Worm (Caenorhabditis elegans) whole organism, mixed stage, embryonic: ENCODE measurements around the gene C06E2.9.

Experiments
- M03D4.4 ChIP-seq: sonication (generic microtip); optimal IDR thresholded peaks from 2 replicates; lab custom pipeline; 2017; ENCODE audit warnings: mild to moderate bottlenecking, missing genetic modification characterization, missing compliant biosample characterization
- bed-3 ChIP-seq: fragments of 200-800 bp; sonication (Bioruptor generic); optimal IDR thresholded peaks from 3 replicates; lab custom pipeline; 2018; ENCODE audit warnings: mild to moderate bottlenecking, missing genetic modification characterization, moderate library complexity, missing compliant biosample characterization
- blmp-1 ChIP-seq: fragments of 150-350 bp; optimal IDR thresholded peaks from 2 replicates; lab custom pipeline; 2014; ENCODE audit warnings: missing biosample characterization, missing genetic modification characterization
- ceh-39 ChIP-seq: fragments of 150-350 bp; optimal IDR thresholded peaks from 2 replicates; lab custom pipeline; 2014; ENCODE audit warnings: missing biosample characterization, missing genetic modification characterization
- ceh-43 ChIP-seq: fragments of 200-800 bp; sonication (Bioruptor generic); optimal IDR thresholded peaks from 2 replicates; lab custom pipeline; 2018; ENCODE audit warnings: mild to moderate bottlenecking, missing genetic modification characterization, moderate library complexity, missing compliant biosample characterization
- ceh-83 ChIP-seq: fragments of 200-800 bp; sonication (Bioruptor generic); optimal IDR thresholded peaks from 2 replicates; lab custom pipeline; 2018; ENCODE audit warnings: mild to moderate bottlenecking, missing genetic modification characterization, missing compliant biosample characterization
- cnd-1 ChIP-seq: fragments of 200-800 bp; sonication (Bioruptor generic); optimal IDR thresholded peaks from 2 replicates; lab custom pipeline; 2018; ENCODE audit warnings: mild to moderate bottlenecking, missing genetic modification characterization, missing compliant biosample characterization
- elt-1 ChIP-seq: sonication (generic microtip); optimal IDR thresholded peaks from 2 replicates; lab custom pipeline; 2017; ENCODE audit warnings: missing genetic modification characterization, mild to moderate bottlenecking, missing compliant biosample characterization, antibody characterized with exemption, moderate library complexity, borderline replicate concordance; ENCODE audit not compliant: insufficient read depth
- elt-3 ChIP-seq: fragments of 150-350 bp; optimal IDR thresholded peaks from 2 replicates; lab custom pipeline; 2014; ENCODE audit warnings: missing biosample characterization, missing genetic modification characterization
- ham-2 ChIP-seq: fragments of 200-800 bp; sonication (Bioruptor generic); optimal IDR thresholded peaks from 2 replicates; lab custom pipeline; 2018; ENCODE audit warnings: mild to moderate bottlenecking, missing genetic modification characterization, missing compliant biosample characterization
- hlh-1 ChIP-seq: fragments of 150-350 bp; optimal IDR thresholded peaks from 2 replicates; lab custom pipeline; 2014; ENCODE audit warnings: missing biosample characterization, missing genetic modification reagents, missing genetic modification characterization
- lin-13 ChIP-seq: fragments of 150-350 bp; optimal IDR thresholded peaks from 2 replicates; lab custom pipeline; 2014; ENCODE audit warnings: missing biosample characterization, missing genetic modification characterization
- lin-32 ChIP-seq: fragments of 200-800 bp; sonication (Bioruptor generic); optimal IDR thresholded peaks from 2 replicates; lab custom pipeline; 2018; ENCODE audit warnings: mild to moderate bottlenecking, missing genetic modification characterization, missing compliant biosample characterization
- lsy-2 ChIP-seq: fragments of 150-350 bp; optimal IDR thresholded peaks from 2 replicates; lab custom pipeline; 2014; ENCODE audit warnings: missing biosample characterization, missing genetic modification characterization
- mab-5 ChIP-seq: fragments of 150-350 bp; optimal IDR thresholded peaks from 2 replicates; lab custom pipeline; 2014; ENCODE audit warnings: missing biosample characterization, missing genetic modification characterization
- mls-2 ChIP-seq: sonication (generic microtip); optimal IDR thresholded peaks from 2 replicates; lab custom pipeline; 2016; ENCODE audit warnings: mild to moderate bottlenecking, missing genetic modification characterization, moderate library complexity, missing compliant biosample characterization
- nhr-12 ChIP-seq: fragments of 150-350 bp; optimal IDR thresholded peaks from 2 replicates; lab custom pipeline; 2014; ENCODE audit warnings: missing biosample characterization, missing genetic modification characterization
- nhr-2 ChIP-seq: fragments of 150-350 bp; optimal IDR thresholded peaks from 2 replicates; lab custom pipeline; 2014; ENCODE audit warnings: missing biosample characterization, missing genetic modification characterization
- nhr-237 ChIP-seq: fragments of 150-350 bp; optimal IDR thresholded peaks from 2 replicates; lab custom pipeline; 2014; ENCODE audit warnings: missing biosample characterization, missing genetic modification characterization
- nhr-28 ChIP-seq: fragments of 150-350 bp; optimal IDR thresholded peaks from 2 replicates; lab custom pipeline; 2014; ENCODE audit warnings: missing biosample characterization, missing genetic modification characterization
- nhr-76 ChIP-seq: sonication (generic microtip); optimal IDR thresholded peaks from 2 replicates; lab custom pipeline; 2017; ENCODE audit warnings: missing biosample characterization, missing genetic modification characterization
- pha-4 ChIP-seq: fragments of 150-350 bp; optimal IDR thresholded peaks from 2 replicates; lab custom pipeline; 2018; ENCODE audit warnings: missing biosample characterization, missing genetic modification reagents, missing genetic modification characterization
- sptf-1 ChIP-seq: sonication (generic microtip); optimal IDR thresholded peaks from 2 replicates; lab custom pipeline; 2017; ENCODE audit warnings: mild to moderate bottlenecking, missing genetic modification characterization, moderate library complexity, missing compliant biosample characterization
- tbx-8 ChIP-seq: fragments of 200-800 bp; sonication (Bioruptor generic); optimal IDR thresholded peaks from 2 replicates; lab custom pipeline; 2018; ENCODE audit warnings: mild to moderate bottlenecking, missing genetic modification characterization, moderate library complexity, missing compliant biosample characterization
- unc-120 ChIP-seq: sonication (generic microtip); optimal IDR thresholded peaks from 2 replicates; lab custom pipeline; 2017; ENCODE audit warnings: missing genetic modification characterization, missing compliant biosample characterization; ENCODE audit not compliant: poor library complexity, severe bottlenecking
- unc-39 ChIP-seq: fragments of 150-350 bp; optimal IDR thresholded peaks from 2 replicates; lab custom pipeline; 2014; ENCODE audit warnings: missing biosample characterization, missing genetic modification characterization
- unc-62 ChIP-seq: fragments of 150-350 bp; optimal IDR thresholded peaks from 2 replicates; lab custom pipeline; 2014; ENCODE audit warnings: missing biosample characterization, missing genetic modification reagents, missing genetic modification characterization
- zip-8 ChIP-seq: fragments of 150-350 bp; optimal IDR thresholded peaks from 2 replicates; lab custom pipeline; 2014; ENCODE audit warnings: missing biosample characterization, missing genetic modification characterization
- ztf-11 ChIP-seq: fragments of 150-350 bp; optimal IDR thresholded peaks from 2 replicates; lab custom pipeline; 2014; ENCODE audit warnings: missing biosample characterization, missing genetic modification characterization

The C06E2.9 gene

DNA sequence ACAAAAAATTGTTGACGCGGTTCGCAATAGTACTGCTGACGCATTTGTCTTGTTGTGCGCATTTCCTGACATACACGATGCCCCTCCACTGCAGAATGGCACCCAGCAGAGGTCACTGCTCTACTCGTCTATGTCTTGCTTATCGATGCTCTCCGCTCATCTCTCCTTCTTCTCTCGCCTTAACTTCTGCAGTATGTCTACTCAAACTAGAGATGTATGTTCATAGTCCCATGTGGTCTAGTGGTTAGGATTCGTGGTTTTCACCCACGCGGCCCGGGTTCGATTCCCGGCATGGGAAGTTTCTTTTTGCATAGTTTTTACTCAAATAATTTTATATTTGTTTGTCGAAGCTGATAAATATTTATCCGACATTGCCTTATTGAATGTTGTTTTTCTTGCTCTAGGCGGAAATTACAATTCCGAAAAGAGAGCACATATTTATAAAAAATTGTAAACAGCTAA lies 25.1 kb upstream of the C06E2.9 start, which contains the start of gene C28G1.2 (continued):
- peak; percentile 94 for TF ChIP-seq ceh-43 (GFP tag; lab: Kevin White, UChicago)
- peak; percentile 89 for TF ChIP-seq nhr-237 (tag; lab: Kevin White, UChicago)
- peak; percentile 99 for TF ChIP-seq mls-2

DNA sequence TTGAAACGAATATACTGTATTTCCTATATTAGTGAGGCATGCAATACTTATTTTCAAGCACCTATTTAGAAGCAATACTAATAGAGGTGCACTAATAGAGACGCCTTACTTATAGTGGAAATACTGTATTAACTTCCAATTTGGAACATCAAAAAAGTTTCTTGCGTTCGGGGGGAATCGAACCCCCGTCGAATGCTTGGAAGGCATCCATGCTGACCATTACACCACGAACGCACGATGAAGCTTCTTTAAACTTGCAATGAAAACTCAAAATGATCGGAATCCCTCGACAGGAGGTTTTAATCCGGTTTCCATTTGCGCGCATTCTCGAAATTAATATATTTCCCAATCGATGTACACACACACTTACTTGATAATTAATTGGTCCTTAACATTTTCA lies 22.9 kb upstream of the C06E2.9 start:
- TF ChIP-seq lin-32 (GFP tag; lab: Kevin White, UChicago) (no peak), nhr-12 (tag; lab: Kevin White, UChicago) (no peak), mab-5 (tag; lab: Kevin White, UChicago) (no peak), pha-4 (tag; lab: Kevin White, UChicago) (no peak), elt-1 (tag; lab: Kevin White, UChicago) (no peak), lsy-2 (tag; lab: Kevin White, UChicago) (no peak), unc-39 (no peak), cnd-1 (no peak), hlh-1 (no peak), sptf-1 (tag; lab: Kevin White, UChicago) (no peak), zip-8 (tag; lab: Kevin White, UChicago) (no peak), M03D4.4 (tag; lab: Kevin White, UChicago) (no peak)

DNA sequence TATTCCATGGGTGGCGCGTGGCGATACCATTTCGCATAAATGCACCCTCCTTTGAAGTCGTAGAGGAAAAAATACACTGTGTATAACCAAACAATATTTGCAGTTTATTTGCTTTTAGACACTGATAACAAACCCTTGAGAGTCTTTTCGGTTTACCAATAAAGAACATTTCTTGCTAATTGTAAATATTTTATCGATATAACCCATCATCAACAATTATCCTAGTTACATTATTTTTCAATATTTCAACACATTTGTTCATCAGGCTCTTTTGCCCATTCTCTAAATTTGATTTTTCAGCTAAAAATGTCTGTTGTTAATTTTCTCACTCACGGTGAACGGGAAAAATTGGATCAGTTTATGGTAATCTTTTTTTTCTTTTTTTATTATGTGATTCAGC lies 17.1 kb upstream of the C06E2.9 start, which contains the start of gene ubc-23:
Gene ubc-23, plus strand, starts transcription at position 301 of the 400 bp plus-strand sequence.
- TF ChIP-seq hlh-1 (no peak), ceh-43 (GFP tag; lab: Kevin White, UChicago) (no peak), blmp-1 (tag; lab: Kevin White, UChicago) (no peak), ham-2 (GFP tag; lab: Kevin White, UChicago) (no peak), mab-5 (tag; lab: Kevin White, UChicago) (no peak), lin-32 (GFP tag; lab: Kevin White, UChicago) (no peak), elt-1 (tag; lab: Kevin White, UChicago) (no peak), ceh-39 (tag; lab: Kevin White, UChicago) (no peak), unc-120 (no peak), bed-3 (GFP tag; lab: Kevin White, UChicago) (no peak), elt-3 (no peak), nhr-2 (tag; lab: Kevin White, UChicago) (no peak), ceh-83 (GFP tag; lab: Kevin White, UChicago) (no peak), zip-8 (tag; lab: Kevin White, UChicago) (no peak), cnd-1 (no peak), unc-62 (no peak)

DNA sequence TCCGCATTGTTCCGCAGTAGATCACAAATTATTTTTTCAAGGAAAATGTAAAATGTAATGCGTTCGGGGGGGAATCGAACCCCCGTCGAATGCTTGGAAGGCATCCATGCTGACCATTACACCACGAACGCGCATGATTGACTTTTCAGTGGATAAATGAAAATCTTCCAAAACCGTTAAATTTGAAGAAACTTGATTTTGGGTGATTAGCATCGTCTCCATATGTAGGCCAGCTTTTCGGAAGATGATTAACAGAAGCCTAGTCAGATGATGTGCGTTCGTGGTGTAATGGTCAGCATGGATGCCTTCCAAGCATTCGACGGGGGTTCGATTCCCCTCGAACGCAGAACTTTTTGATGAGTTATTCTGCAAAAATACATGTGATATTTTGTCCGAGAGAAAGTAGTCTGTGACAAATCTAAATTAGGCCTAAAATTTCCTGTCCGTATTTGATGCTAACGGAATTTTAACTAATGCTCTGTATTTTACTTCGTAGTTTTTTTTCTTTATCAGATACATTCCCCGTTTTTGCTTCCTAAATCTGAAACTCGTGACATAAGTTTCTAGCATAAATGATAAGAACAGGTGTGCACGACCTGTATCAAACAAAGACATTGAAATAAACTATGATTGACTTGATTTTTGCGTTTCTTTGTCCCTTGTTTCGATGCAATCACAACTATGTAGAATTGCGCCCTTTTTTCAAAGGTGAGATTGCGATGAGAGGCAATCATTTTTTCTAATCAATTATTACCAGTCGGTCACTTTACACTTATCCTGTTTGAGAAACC lies 14.4 kb upstream of the C06E2.9 start, which contains the start of gene C28G1.10:
Gene C28G1.10, plus strand, starts transcription at position 676 of the 791 bp plus-strand sequence.
- no peak for TF ChIP-seq nhr-237 (tag; lab: Kevin White, UChicago)
- TF ChIP-seq tbx-8 (GFP tag; lab: Kevin White, UChicago), result no peak
- TF ChIP-seq ham-2 (GFP tag; lab: Kevin White, UChicago), result no peak
- no peak for TF ChIP-seq ztf-11
- TF ChIP-seq nhr-2 (tag; lab: Kevin White, UChicago), result no peak
- no peak for TF ChIP-seq nhr-76 (tag; lab: Kevin White, UChicago)
- TF ChIP-seq mls-2, result no peak
- TF ChIP-seq cnd-1, result no peak
- no peak for TF ChIP-seq nhr-12 (tag; lab: Kevin White, UChicago)
- TF ChIP-seq mab-5 (tag; lab: Kevin White, UChicago), result no peak
- no peak for TF ChIP-seq M03D4.4 (tag; lab: Kevin White, UChicago)
- TF ChIP-seq blmp-1 (tag; lab: Kevin White, UChicago), result no peak
- TF ChIP-seq nhr-28, result no peak
- TF ChIP-seq elt-1 (tag; lab: Kevin White, UChicago), result no peak

DNA sequence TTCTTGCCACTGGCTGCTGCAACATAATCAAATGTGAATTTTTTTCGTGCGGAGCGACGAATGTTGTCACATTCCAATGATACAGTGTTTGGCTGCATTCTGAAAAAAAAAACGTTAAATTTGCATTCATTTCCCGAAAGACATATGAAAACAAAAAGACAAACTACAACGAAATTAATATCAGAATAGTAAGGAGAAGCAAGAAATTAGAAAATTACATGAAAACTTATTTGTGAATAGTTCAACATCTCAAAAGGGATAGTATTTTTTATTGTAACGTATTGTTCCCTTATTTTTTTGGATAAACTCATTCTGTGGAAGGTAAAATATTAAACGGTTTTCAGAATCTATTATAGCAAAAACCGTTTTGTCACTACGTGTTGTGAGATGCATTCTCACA lies 7.5 kb upstream of the C06E2.9 start, which contains the start of gene sprp-4:
Gene sprp-4, minus strand, starts transcription at position 101 of the 400 bp plus-strand sequence.
- TF ChIP-seq lin-13 (tag; lab: Kevin White, UChicago), result no peak
